Worm (Caenorhabditis elegans) whole organism, midembryonic: ENCODE measurements around the gene fln-1.

Experiments used
- klf-2 ChIP-seq: fragments of 200-800 bp; sonication (Bioruptor generic); conservative IDR thresholded peaks from 2 replicates; pipeline ENCODE4 v1.3.6; 2022; ENCODE audit warnings: missing genetic modification reagents, missing genetic modification characterization, missing compliant biosample characterization
- ref-1 ChIP-seq: fragments of 200-800 bp; sonication (Bioruptor generic); conservative IDR thresholded peaks from 2 replicates; pipeline ENCODE4 v1.3.6; 2022; ENCODE audit warnings: missing genetic modification reagents, missing genetic modification characterization, missing compliant biosample characterization

DNA sequence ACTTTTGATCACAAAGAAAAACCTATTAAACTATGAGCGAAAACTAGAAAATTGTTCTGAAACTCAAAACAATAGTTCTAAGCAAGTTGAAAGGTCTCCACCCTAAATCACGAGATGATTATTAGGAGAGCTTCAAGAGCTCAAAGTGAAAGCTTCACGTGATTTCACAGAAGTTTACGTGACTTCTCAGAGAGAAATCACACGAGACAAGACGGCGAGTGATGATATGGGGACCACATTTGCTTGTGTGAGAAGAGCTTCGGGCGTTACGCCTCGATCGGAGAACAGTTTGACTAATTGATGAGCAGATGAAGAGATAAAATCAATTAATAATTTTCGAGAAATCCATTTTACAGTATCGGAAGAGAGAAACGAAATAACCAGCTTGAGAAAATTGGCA is 10.8 kb downstream of the fln-1 start:
- no peak for TF ChIP-seq ref-1 (GFP tag; lab: Robert Waterston, UW)
- no peak for TF ChIP-seq klf-2 (GFP tag; lab: Robert Waterston, UW)
